Fruit fly (Drosophila melanogaster) S2 (cell line): Measurements from ENCODE around the gene GV1.

Source experiments
- CG8478 ChIP-seq: fragments of >200 bp; optimal IDR thresholded peaks from 2 replicates; lab custom pipeline; 2018
- CTCF ChIP-seq, 2 experiments: fragments of >200 bp; optimal IDR thresholded peaks; 2 replicates each; lab custom pipeline; 2018

DNA sequence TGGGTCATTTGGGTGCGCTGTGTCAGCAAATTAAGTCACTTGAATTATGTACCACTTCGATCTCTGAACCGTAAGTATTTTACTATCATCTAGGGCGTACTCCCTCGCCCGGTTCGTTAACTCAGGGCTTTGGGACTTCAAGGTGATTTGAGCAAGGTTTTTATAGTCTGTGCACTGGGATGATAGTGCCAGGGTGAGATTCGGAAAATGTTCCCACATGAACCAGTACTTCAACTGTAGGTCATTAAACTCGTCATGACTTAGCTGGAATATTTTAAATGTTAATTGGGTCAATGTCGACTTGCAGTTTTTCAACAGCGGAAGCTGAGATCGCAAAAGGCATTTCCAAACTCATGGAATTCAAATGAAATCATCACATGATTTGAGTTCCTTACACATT lies 45.1 kb downstream of the GV1 start, which contains the start of gene CNMa:
- no peak for TF ChIP-seq CG8478 (lab: Kevin White, UChicago)
- TF ChIP-seq CTCF (optimal IDR thresholded peaks at IDR 0.05; lab: Kevin White, UChicago), result no peak
